Worm (Caenorhabditis elegans) whole organism, L2 larva: ENCODE results near the gene C34E10.10.

Experiments used
- C34F6.9 ChIP-seq: fragments of 150-350 bp; optimal IDR thresholded peaks from 2 replicates; lab custom pipeline; 2014; ENCODE audit warnings: missing biosample characterization, missing genetic modification characterization
- F13H6.1 ChIP-seq: sonication (generic microtip); optimal IDR thresholded peaks from 2 replicates; lab custom pipeline; 2016; ENCODE audit warnings: missing genetic modification characterization, missing compliant biosample characterization
- Y55F3AM.14 ChIP-seq: fragments of 200-800 bp; sonication (Bioruptor generic); optimal IDR thresholded peaks from 2 replicates; lab custom pipeline; 2018; ENCODE audit warnings: mild to moderate bottlenecking, missing genetic modification characterization, missing compliant biosample characterization
- ZK546.5 ChIP-seq: sonication (generic microtip); optimal IDR thresholded peaks from 2 replicates; lab custom pipeline; 2017; ENCODE audit warnings: missing biosample characterization, missing genetic modification characterization
- alr-1 ChIP-seq: fragments of 150-350 bp; optimal IDR thresholded peaks from 2 replicates; lab custom pipeline; 2014; ENCODE audit warnings: missing biosample characterization, missing genetic modification characterization
- aly-2 ChIP-seq: fragments of 150-350 bp; optimal IDR thresholded peaks from 2 replicates; lab custom pipeline; 2014; ENCODE audit warnings: missing biosample characterization, missing genetic modification characterization
- ama-1 ChIP-seq: fragments of 150-350 bp; optimal IDR thresholded peaks from 2 replicates; lab custom pipeline; 2018; ENCODE audit warnings: inconsistent platforms
- blmp-1 ChIP-seq: sonication (generic microtip); optimal IDR thresholded peaks from 2 replicates; lab custom pipeline; 2017; ENCODE audit warnings: missing genetic modification characterization, mild to moderate bottlenecking, missing compliant biosample characterization, antibody characterized with exemption, moderate library complexity; ENCODE audit not compliant: insufficient read depth
- ceh-16 ChIP-seq: fragments of 150-350 bp; optimal IDR thresholded peaks from 2 replicates; lab custom pipeline; 2014; ENCODE audit warnings: missing biosample characterization, missing genetic modification characterization
- ceh-82 ChIP-seq: fragments of 150-350 bp; optimal IDR thresholded peaks from 2 replicates; lab custom pipeline; 2014; ENCODE audit warnings: missing biosample characterization, missing genetic modification characterization
- dmd-4 ChIP-seq: sonication (generic microtip); optimal IDR thresholded peaks from 2 replicates; lab custom pipeline; 2017; ENCODE audit warnings: missing biosample characterization, missing genetic modification characterization
- elt-1 ChIP-seq: fragments of 150-350 bp; optimal IDR thresholded peaks from 2 replicates; lab custom pipeline; 2014; ENCODE audit warnings: missing biosample characterization, missing genetic modification characterization
- lin-11 ChIP-seq: fragments of 150-350 bp; sonication (generic microtip); optimal IDR thresholded peaks from 2 replicates; lab custom pipeline; 2014; ENCODE audit warnings: missing biosample characterization, missing genetic modification characterization, inconsistent platforms, mixed read lengths
- lin-13 ChIP-seq: fragments of 150-350 bp; optimal IDR thresholded peaks from 2 replicates; lab custom pipeline; 2014; ENCODE audit warnings: missing biosample characterization, missing genetic modification reagents, missing genetic modification characterization
- lin-39 ChIP-seq: fragments of 150-350 bp; optimal IDR thresholded peaks from 2 replicates; lab custom pipeline; 2014; ENCODE audit warnings: missing biosample characterization, missing genetic modification reagents, missing genetic modification characterization
- mab-5 ChIP-seq: fragments of 150-350 bp; optimal IDR thresholded peaks from 2 replicates; lab custom pipeline; 2014; ENCODE audit warnings: missing biosample characterization, missing genetic modification characterization
- mbf-1 ChIP-seq: sonication (generic microtip); optimal IDR thresholded peaks from 2 replicates; lab custom pipeline; 2017; ENCODE audit warnings: missing biosample characterization, missing genetic modification characterization
- mdl-1 ChIP-seq, 2 experiments: fragments of 150-350 bp in 1 of 2; sonication (generic microtip) in 1 of 2; optimal IDR thresholded peaks; 2 replicates each; lab custom pipeline; 2017; ENCODE audit warnings: missing biosample characterization in 2 of 2, missing genetic modification characterization in 2 of 2
- nhr-10 ChIP-seq: sonication (generic microtip); optimal IDR thresholded peaks from 2 replicates; lab custom pipeline; 2017; ENCODE audit warnings: missing biosample characterization, missing genetic modification characterization
- nhr-11 ChIP-seq: fragments of 150-350 bp; optimal IDR thresholded peaks from 2 replicates; lab custom pipeline; 2014; ENCODE audit warnings: missing biosample characterization, missing genetic modification characterization
- nhr-12 ChIP-seq: fragments of 150-350 bp; optimal IDR thresholded peaks from 2 replicates; lab custom pipeline; 2014; ENCODE audit warnings: missing biosample characterization, missing genetic modification characterization
- nhr-129 ChIP-seq: fragments of 150-350 bp; optimal IDR thresholded peaks from 2 replicates; lab custom pipeline; 2014; ENCODE audit warnings: missing biosample characterization, missing genetic modification characterization
- nhr-21 ChIP-seq: fragments of 150-350 bp; optimal IDR thresholded peaks from 2 replicates; lab custom pipeline; 2014; ENCODE audit warnings: missing biosample characterization, missing genetic modification characterization
- nhr-237 ChIP-seq: fragments of 150-350 bp; optimal IDR thresholded peaks from 2 replicates; lab custom pipeline; 2014; ENCODE audit warnings: missing biosample characterization, missing genetic modification characterization
- nhr-25 ChIP-seq: fragments of 150-350 bp; sonication (generic microtip); optimal IDR thresholded peaks from 3 replicates; lab custom pipeline; 2014; ENCODE audit warnings: missing biosample characterization, missing genetic modification characterization
- nhr-6 ChIP-seq: fragments of 150-350 bp; optimal IDR thresholded peaks from 2 replicates; lab custom pipeline; 2014; ENCODE audit warnings: missing biosample characterization, missing genetic modification characterization
- nhr-77 ChIP-seq: fragments of 150-350 bp; optimal IDR thresholded peaks from 2 replicates; lab custom pipeline; 2014; ENCODE audit warnings: missing biosample characterization, missing genetic modification characterization
- peb-1 ChIP-seq: fragments of 150-350 bp; optimal IDR thresholded peaks from 2 replicates; lab custom pipeline; 2014; ENCODE audit warnings: missing biosample characterization, missing genetic modification characterization
- sem-4 ChIP-seq: fragments of 150-350 bp; optimal IDR thresholded peaks from 2 replicates; lab custom pipeline; 2014; ENCODE audit warnings: missing biosample characterization, missing genetic modification reagents, missing genetic modification characterization
- skn-1 ChIP-seq: sonication (generic microtip); optimal IDR thresholded peaks from 2 replicates; lab custom pipeline; 2017; ENCODE audit warnings: missing biosample characterization, missing genetic modification characterization
- snpc-4 ChIP-seq: fragments of 150-350 bp; optimal IDR thresholded peaks from 2 replicates; lab custom pipeline; 2014; ENCODE audit warnings: missing biosample characterization, missing genetic modification characterization
- unc-55 ChIP-seq: fragments of 150-350 bp; sonication (generic microtip); optimal IDR thresholded peaks from 3 replicates; lab custom pipeline; 2014; ENCODE audit warnings: missing biosample characterization, missing genetic modification reagents, missing genetic modification characterization
- unc-62 ChIP-seq: fragments of 150-350 bp; optimal IDR thresholded peaks from 2 replicates; lab custom pipeline; 2014; ENCODE audit warnings: missing biosample characterization, missing genetic modification reagents, missing genetic modification characterization
- zag-1 ChIP-seq: fragments of 150-350 bp; optimal IDR thresholded peaks from 2 replicates; lab custom pipeline; 2014; ENCODE audit warnings: missing biosample characterization, missing genetic modification characterization
- ztf-1 ChIP-seq: fragments of 200-800 bp; sonication (Bioruptor generic); conservative IDR thresholded peaks from 2 replicates; pipeline ENCODE4 v1.3.6; 2022; ENCODE audit warnings: missing genetic modification characterization, missing compliant biosample characterization
- ztf-11 ChIP-seq: sonication (generic microtip); optimal IDR thresholded peaks from 2 replicates; lab custom pipeline; 2017; ENCODE audit warnings: missing biosample characterization, missing genetic modification characterization
- ztf-4 ChIP-seq: fragments of 150-350 bp; optimal IDR thresholded peaks from 2 replicates; lab custom pipeline; 2014; ENCODE audit warnings: missing biosample characterization, missing genetic modification characterization

Gene C34E10.10

ce11 chrIII:5260394-5260793 lies 32.7 kb upstream of the C34E10.10 start, which contains the start of gene gop-3:
Gene gop-3 (plus strand): TSS chrIII:5260694.
- TF ChIP-seq nhr-10 (tag; lab: Kevin White, UChicago), result no peak
- TF ChIP-seq ztf-4, result no peak
- TF ChIP-seq lin-13 (GFP tag; lab: Kevin White, UChicago), result no peak
- no peak for TF ChIP-seq zag-1
- TF ChIP-seq nhr-77 (tag; lab: Kevin White, UChicago), result no peak
- TF ChIP-seq ztf-1 (GFP tag; lab: Robert Waterston, UW), result no peak
- TF ChIP-seq ztf-11 (tag; lab: Kevin White, UChicago), result no peak
- no peak for TF ChIP-seq lin-39 (tag; lab: Kevin White, UChicago)
- TF ChIP-seq peb-1 (tag; lab: Kevin White, UChicago), result no peak
- no peak for TF ChIP-seq nhr-21 (tag; lab: Kevin White, UChicago)
- TF ChIP-seq aly-2 (tag; lab: Kevin White, UChicago), result no peak
- TF ChIP-seq ama-1, result no peak
- TF ChIP-seq unc-55 (GFP tag; lab: Kevin White, UChicago), result no peak
- no peak for TF ChIP-seq ZK546.5 (tag; lab: Kevin White, UChicago)
- no peak for TF ChIP-seq ceh-16 (tag; lab: Kevin White, UChicago)
- no peak for TF ChIP-seq C34F6.9
- no peak for TF ChIP-seq skn-1 (tag; lab: Kevin White, UChicago)
- no peak for TF ChIP-seq Y55F3AM.14 (GFP tag; lab: Kevin White, UChicago)
- no peak for TF ChIP-seq nhr-12 (tag; lab: Kevin White, UChicago)

ce11 chrIII:5258918-5259317 lies 31.2 kb upstream of the C34E10.10 start, which contains the start of gene gop-2:
Gene gop-2 (plus strand): TSS chrIII:5259023.
- no peak for TF ChIP-seq ztf-11 (tag; lab: Kevin White, UChicago)
- no peak for TF ChIP-seq unc-62 (GFP tag; lab: Kevin White, UChicago)
- TF ChIP-seq nhr-77 (tag; lab: Kevin White, UChicago), result no peak
- no peak for TF ChIP-seq peb-1 (tag; lab: Kevin White, UChicago)
- TF ChIP-seq blmp-1 (tag; lab: Kevin White, UChicago), result no peak
- no peak for TF ChIP-seq nhr-6
- TF ChIP-seq F13H6.1 (tag; lab: Kevin White, UChicago), result no peak
- TF ChIP-seq alr-1 (tag; lab: Kevin White, UChicago), result no peak
- no peak for TF ChIP-seq elt-1
- no peak for TF ChIP-seq nhr-10 (tag; lab: Kevin White, UChicago)
- TF ChIP-seq zag-1, result no peak
- no peak for TF ChIP-seq unc-55 (GFP tag; lab: Kevin White, UChicago)
- TF ChIP-seq ztf-4, result no peak
- TF ChIP-seq nhr-21 (tag; lab: Kevin White, UChicago), result no peak
- no peak for TF ChIP-seq skn-1 (tag; lab: Kevin White, UChicago)
- TF ChIP-seq mbf-1 (tag; lab: Kevin White, UChicago), result no peak
- no peak for TF ChIP-seq ceh-16 (tag; lab: Kevin White, UChicago)

ce11 chrIII:5254108-5254507 lies 26.4 kb upstream of the C34E10.10 start, which contains the start of the genes sumv-1 and gop-1:
Gene sumv-1 (minus strand): TSS chrIII:5254187.
Gene gop-1 (plus strand): TSS chrIII:5254438.
- TF ChIP-seq F13H6.1 (tag; lab: Kevin White, UChicago) (no peak), lin-11 (tag; lab: Kevin White, UChicago) (no peak), ztf-11 (tag; lab: Kevin White, UChicago) (no peak), mab-5 (tag; lab: Kevin White, UChicago) (no peak), skn-1 (tag; lab: Kevin White, UChicago) (no peak), nhr-237 (tag; lab: Kevin White, UChicago) (no peak), nhr-21 (tag; lab: Kevin White, UChicago) (no peak), nhr-25 (no peak), nhr-11 (tag; lab: Kevin White, UChicago) (no peak), dmd-4 (tag; lab: Kevin White, UChicago) (no peak), ceh-82 (tag; lab: Kevin White, UChicago) (no peak), alr-1 (tag; lab: Kevin White, UChicago) (no peak), mdl-1 (tag; optimal IDR thresholded peaks at IDR 0.05; lab: Kevin White, UChicago) (no peak)
- TF ChIP-seq, all 48 proteins: peak for 0

- TF ChIP-seq alr-1 (tag; lab: Kevin White, UChicago), result no peak
- no peak for TF ChIP-seq ZK546.5 (tag; lab: Kevin White, UChicago)
- TF ChIP-seq ztf-1 (GFP tag; lab: Robert Waterston, UW), result no peak
- TF ChIP-seq lin-39 (tag; lab: Kevin White, UChicago), result no peak
- no peak for TF ChIP-seq ztf-4
- no peak for TF ChIP-seq nhr-129 (tag; lab: Kevin White, UChicago)
- TF ChIP-seq mbf-1 (tag; lab: Kevin White, UChicago), result no peak
- TF ChIP-seq sem-4 (tag; lab: Kevin White, UChicago), result no peak
- no peak for TF ChIP-seq ceh-82 (tag; lab: Kevin White, UChicago)
- TF ChIP-seq nhr-6, result no peak
- no peak for TF ChIP-seq lin-11 (tag; lab: Kevin White, UChicago)
- no peak for TF ChIP-seq snpc-4
- no peak for TF ChIP-seq lin-13 (GFP tag; lab: Kevin White, UChicago)
These were observed 21.0 kb upstream of the C34E10.10 start for ce11 chrIII:5248706-5249105.
